Worm (Caenorhabditis elegans) whole organism, L1 larva: ENCODE measurements around the gene tbck-1.

ENCODE experiments used
- F16B12.6 ChIP-seq: fragments of 150-350 bp; optimal IDR thresholded peaks from 2 replicates; lab custom pipeline; 2014; ENCODE audit warnings: missing biosample characterization, missing genetic modification characterization
- Y116A8C.19 ChIP-seq: sonication (generic microtip); optimal IDR thresholded peaks from 2 replicates; lab custom pipeline; 2016; ENCODE audit warnings: missing compliant biosample characterization, missing genetic modification characterization, borderline replicate concordance
- aha-1 ChIP-seq: fragments of 150-350 bp; optimal IDR thresholded peaks from 2 replicates; lab custom pipeline; 2014; ENCODE audit warnings: missing biosample characterization, missing genetic modification characterization
- blmp-1 ChIP-seq: fragments of 150-350 bp; optimal IDR thresholded peaks from 2 replicates; lab custom pipeline; 2014; ENCODE audit warnings: missing biosample characterization, missing genetic modification characterization
- ceh-63 ChIP-seq: fragments of 200-800 bp; sonication (Bioruptor generic); optimal IDR thresholded peaks from 2 replicates; lab custom pipeline; 2018; ENCODE audit warnings: mild to moderate bottlenecking, missing genetic modification characterization, missing compliant biosample characterization
- ceh-88 ChIP-seq: fragments of 200-800 bp; sonication (Bioruptor generic); IDR thresholded peaks from 2 replicates; pipeline ENCODE4 v1.3.6; 2022; ENCODE audit warnings: missing genetic modification characterization, missing compliant biosample characterization
- dpl-1 ChIP-seq, 3 experiments: fragments of 150-350 bp in 2 of 3; sonication (generic microtip) in 1 of 3; optimal IDR thresholded peaks; 2 replicates each; lab custom pipeline; 2014 to 2017; ENCODE audit warnings: missing biosample characterization in 3 of 3, missing genetic modification characterization in 3 of 3, missing genetic modification reagents in 3 of 3
- efl-1 ChIP-seq, 4 experiments: fragments of 150-350 bp; optimal IDR thresholded peaks in 3 of 4; peaks in 1 of 4; 1 replicate in 1 of 4; 2 replicates in 3 of 4; lab custom pipeline; 2014; ENCODE audit warnings: missing biosample characterization in 2 of 4, missing genetic modification characterization in 2 of 4, missing genetic modification reagents in 2 of 4
- efl-3 ChIP-seq: fragments of 200-800 bp; sonication (Bioruptor generic); optimal IDR thresholded peaks from 2 replicates; lab custom pipeline; 2018; ENCODE audit warnings: mild to moderate bottlenecking, missing genetic modification characterization, missing compliant biosample characterization
- egl-27 ChIP-seq, 2 experiments: fragments of 150-350 bp in 1 of 2; sonication (generic microtip); optimal IDR thresholded peaks; 3 replicates each; lab custom pipeline; 2017 to 2018; ENCODE audit warnings: missing biosample characterization in 2 of 2, missing genetic modification characterization in 2 of 2, missing genetic modification reagents in 2 of 2
- ets-5 ChIP-seq: fragments of 200-800 bp; sonication (Bioruptor generic); IDR thresholded peaks from 2 replicates; pipeline ENCODE4 v1.3.6; 2022; ENCODE audit warnings: missing genetic modification characterization, missing compliant biosample characterization
- fkh-10 ChIP-seq: sonication (generic microtip); optimal IDR thresholded peaks from 2 replicates; lab custom pipeline; 2017; ENCODE audit warnings: missing biosample characterization, missing genetic modification reagents, missing genetic modification characterization
- fkh-8 ChIP-seq: sonication (generic microtip); optimal IDR thresholded peaks from 2 replicates; lab custom pipeline; 2016; ENCODE audit warnings: mild to moderate bottlenecking, missing genetic modification characterization, missing compliant biosample characterization
- hlh-17 ChIP-seq: fragments of 200-800 bp; sonication (Bioruptor generic); optimal IDR thresholded peaks from 2 replicates; lab custom pipeline; 2018; ENCODE audit warnings: missing genetic modification characterization, mild to moderate bottlenecking, missing compliant biosample characterization, moderate library complexity, borderline replicate concordance
- hpl-2 ChIP-seq: fragments of 150-350 bp; optimal IDR thresholded peaks from 2 replicates; lab custom pipeline; 2014; ENCODE audit warnings: missing biosample characterization, missing genetic modification reagents, missing genetic modification characterization
- jun-1 ChIP-seq: fragments of 150-350 bp; optimal IDR thresholded peaks from 2 replicates; lab custom pipeline; 2014; ENCODE audit warnings: missing biosample characterization, missing genetic modification reagents, missing genetic modification characterization
- lin-13 ChIP-seq: fragments of 150-350 bp; optimal IDR thresholded peaks from 2 replicates; lab custom pipeline; 2014; ENCODE audit warnings: missing biosample characterization, missing genetic modification reagents, missing genetic modification characterization
- lin-14 ChIP-seq: fragments of 200-800 bp; sonication (Bioruptor generic); optimal IDR thresholded peaks from 2 replicates; lab custom pipeline; 2018; ENCODE audit warnings: mild to moderate bottlenecking, missing genetic modification characterization, moderate library complexity, missing compliant biosample characterization
- lin-35 ChIP-seq, 2 experiments: fragments of 150-350 bp; optimal IDR thresholded peaks; 2 replicates each; lab custom pipeline; 2014; ENCODE audit warnings: missing biosample characterization in 2 of 2, missing genetic modification characterization in 2 of 2, missing genetic modification reagents in 2 of 2
- lin-39 ChIP-seq: fragments of 150-350 bp; optimal IDR thresholded peaks from 2 replicates; lab custom pipeline; 2014; ENCODE audit warnings: missing biosample characterization, missing genetic modification reagents, missing genetic modification characterization
- lsy-2 ChIP-seq, 2 experiments: fragments of 150-350 bp; optimal IDR thresholded peaks; 2 replicates each; lab custom pipeline; 2014; ENCODE audit warnings: missing biosample characterization in 2 of 2, missing genetic modification characterization in 2 of 2
- mab-9 ChIP-seq: fragments of 200-800 bp; sonication (Bioruptor generic); IDR thresholded peaks from 2 replicates; pipeline ENCODE4 v1.3.6; 2022; ENCODE audit warnings: missing genetic modification reagents, missing genetic modification characterization, missing compliant biosample characterization
- mdl-1 ChIP-seq, 2 experiments: fragments of 150-350 bp; optimal IDR thresholded peaks; 2 replicates each; lab custom pipeline; 2014 to 2017; ENCODE audit warnings: missing biosample characterization in 2 of 2, missing genetic modification characterization in 2 of 2, inconsistent platforms in 1 of 2
- mef-2 ChIP-seq: fragments of 150-350 bp; optimal IDR thresholded peaks from 2 replicates; lab custom pipeline; 2014; ENCODE audit warnings: missing biosample characterization, missing genetic modification characterization
- mep-1 ChIP-seq: fragments of 150-350 bp; optimal IDR thresholded peaks from 2 replicates; lab custom pipeline; 2014; ENCODE audit warnings: missing biosample characterization, missing genetic modification characterization
- nhr-47 ChIP-seq: sonication (generic microtip); optimal IDR thresholded peaks from 2 replicates; lab custom pipeline; 2016; ENCODE audit warnings: mild to moderate bottlenecking, missing genetic modification characterization, moderate library complexity, missing compliant biosample characterization
- nhr-76 ChIP-seq: sonication (generic microtip); optimal IDR thresholded peaks from 2 replicates; lab custom pipeline; 2017; ENCODE audit warnings: missing biosample characterization, missing genetic modification characterization
- nhr-77 ChIP-seq: fragments of 150-350 bp; optimal IDR thresholded peaks from 2 replicates; lab custom pipeline; 2014; ENCODE audit warnings: missing biosample characterization, missing genetic modification characterization
- nhr-84 ChIP-seq: sonication (generic microtip); optimal IDR thresholded peaks from 2 replicates; lab custom pipeline; 2017; ENCODE audit warnings: missing biosample characterization, missing genetic modification characterization
- nhr-85 ChIP-seq: sonication (generic microtip); peaks from one replicate; lab custom pipeline; 2016; ENCODE audit warnings: missing genetic modification characterization, inconsistent platforms, missing compliant biosample characterization
- nhr-90 ChIP-seq: sonication (generic microtip); optimal IDR thresholded peaks from 2 replicates; lab custom pipeline; 2016; ENCODE audit warnings: mild to moderate bottlenecking, missing genetic modification characterization, missing compliant biosample characterization; ENCODE audit not compliant: poor library complexity
- pag-3 ChIP-seq: sonication (generic microtip); optimal IDR thresholded peaks from 2 replicates; lab custom pipeline; 2017; ENCODE audit warnings: missing genetic modification characterization, mild to moderate bottlenecking, missing compliant biosample characterization, antibody characterized with exemption, borderline replicate concordance; ENCODE audit not compliant: insufficient read depth
- pax-3 ChIP-seq: fragments of 200-800 bp; sonication (Bioruptor generic); optimal IDR thresholded peaks from 2 replicates; lab custom pipeline; 2018; ENCODE audit warnings: mild to moderate bottlenecking, missing genetic modification characterization, moderate library complexity, missing compliant biosample characterization
- rnt-1 ChIP-seq: sonication (generic microtip); optimal IDR thresholded peaks from 2 replicates; lab custom pipeline; 2016; ENCODE audit warnings: mild to moderate bottlenecking, missing genetic modification characterization, moderate library complexity, missing compliant biosample characterization
- snpc-4 ChIP-seq: fragments of 150-350 bp; optimal IDR thresholded peaks from 2 replicates; lab custom pipeline; 2014; ENCODE audit warnings: missing biosample characterization, missing genetic modification characterization
- sptf-1 ChIP-seq: fragments of 150-350 bp; optimal IDR thresholded peaks from 2 replicates; lab custom pipeline; 2014; ENCODE audit warnings: missing biosample characterization, missing genetic modification characterization
- tlp-1 ChIP-seq: fragments of 150-350 bp; optimal IDR thresholded peaks from 2 replicates; lab custom pipeline; 2014; ENCODE audit warnings: missing biosample characterization, missing genetic modification characterization
- xbp-1 ChIP-seq: sonication (generic microtip); optimal IDR thresholded peaks from 2 replicates; lab custom pipeline; 2016; ENCODE audit warnings: missing genetic modification characterization, missing compliant biosample characterization
- zip-4 ChIP-seq: fragments of 200-800 bp; sonication (Bioruptor generic); optimal IDR thresholded peaks from 2 replicates; lab custom pipeline; 2018; ENCODE audit warnings: mild to moderate bottlenecking, missing genetic modification characterization, moderate library complexity, missing compliant biosample characterization
- ztf-11 ChIP-seq, 2 experiments: sonication (generic microtip); optimal IDR thresholded peaks; 2 replicates each; lab custom pipeline; 2016 to 2017; ENCODE audit warnings: missing genetic modification characterization in 2 of 2, missing biosample characterization in 1 of 2, missing compliant biosample characterization in 1 of 2

The tbck-1 gene

DNA sequence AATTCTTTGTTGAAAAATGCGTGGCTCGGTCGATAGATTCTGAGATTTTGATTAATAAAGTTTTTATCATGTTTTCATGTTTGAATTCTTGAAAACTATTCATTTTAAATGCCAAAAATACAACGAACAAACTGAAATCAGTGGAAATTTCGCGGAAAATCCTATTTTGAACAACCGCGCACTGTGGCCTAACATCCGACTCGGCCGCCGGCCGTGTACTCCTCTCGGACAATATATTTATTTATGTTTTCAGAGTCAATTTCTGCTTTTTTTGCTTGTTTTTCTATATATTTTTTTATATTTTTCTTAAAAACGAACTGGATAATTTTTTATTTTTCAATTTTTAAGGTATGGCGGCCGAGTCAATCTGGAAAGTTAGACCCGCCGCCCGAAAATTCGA, 37.1 kb upstream of the tbck-1 start, which contains the start of gene F26G1.1 (continued):
- TF ChIP-seq rnt-1 (peak; percentile 98), mep-1 (tag; lab: Kevin White, UChicago) (no peak), fkh-8 (peak; percentile 64), lin-39 (peak; percentile 47), zip-4 (GFP tag; lab: Kevin White, UChicago) (peak; percentile 56), dpl-1 (GFP tag; optimal IDR thresholded peaks at IDR 0.05; lab: Kevin White, UChicago) (peak; percentile 84 to 93 (median 92)), efl-1 (optimal IDR thresholded peaks at IDR 0.05; lab: Kevin White, UChicago) (peak; percentile 59 to 92), efl-1 (GFP tag; optimal IDR thresholded peaks at IDR 0.05 in 1 of 2; lab: Kevin White, UChicago) (peak; percentile 93 to 99), ztf-11 (tag; optimal IDR thresholded peaks at IDR 0.05; lab: Kevin White, UChicago) (peak in 1 of 2 experiments; percentile 94), lin-35 (GFP tag; optimal IDR thresholded peaks at IDR 0.05; lab: Kevin White, UChicago) (peak; percentile 90 to 95), fkh-10 (GFP tag; lab: Kevin White, UChicago) (no peak), hlh-17 (GFP tag; lab: Kevin White, UChicago) (no peak)

- TF ChIP-seq blmp-1 (tag; lab: Kevin White, UChicago) (no peak), ceh-63 (GFP tag; lab: Kevin White, UChicago) (no peak), ceh-88 (GFP tag; lab: Robert Waterston, UW) (no peak), efl-3 (GFP tag; lab: Kevin White, UChicago) (no peak), mab-9 (no peak), lin-14 (GFP tag; lab: Kevin White, UChicago) (no peak), xbp-1 (no peak), egl-27 (tag; optimal IDR thresholded peaks at IDR 0.05; lab: Kevin White, UChicago) (no peak), ets-5 (GFP tag; lab: Robert Waterston, UW) (no peak), jun-1 (tag; lab: Kevin White, UChicago) (no peak), lin-13 (GFP tag; lab: Kevin White, UChicago) (no peak), nhr-90 (tag; lab: Kevin White, UChicago) (no peak), nhr-76 (tag; lab: Kevin White, UChicago) (no peak), lsy-2 (tag; optimal IDR thresholded peaks at IDR 0.05; lab: Kevin White, UChicago) (no peak), hlh-17 (GFP tag; lab: Kevin White, UChicago) (no peak), pag-3 (tag; lab: Kevin White, UChicago) (no peak), lin-39 (no peak), nhr-47 (tag; lab: Kevin White, UChicago) (no peak)
Measured at ce11 chrII:4793320-4793719, 35.0 kb upstream of the tbck-1 start.

ce11 chrII:4795461-4795860, 32.9 kb upstream of the tbck-1 start, which contains the start of gene C33F10.4:
TSS of gene C33F10.4 (plus strand) at chrII:4795761.
- TF ChIP-seq fkh-8: no peak
- no peak for TF ChIP-seq F16B12.6 (tag; lab: Kevin White, UChicago)
- no peak for TF ChIP-seq tlp-1 (tag; lab: Kevin White, UChicago)
- no peak for TF ChIP-seq nhr-77 (tag; lab: Kevin White, UChicago)
- no peak for TF ChIP-seq xbp-1
- no peak for TF ChIP-seq lin-13 (GFP tag; lab: Kevin White, UChicago)
- no peak for TF ChIP-seq pax-3 (tag; lab: Kevin White, UChicago)
- TF ChIP-seq sptf-1 (tag; lab: Kevin White, UChicago): no peak
- TF ChIP-seq mef-2 (tag; lab: Kevin White, UChicago): no peak
- no peak for TF ChIP-seq mdl-1 (tag; optimal IDR thresholded peaks at IDR 0.05; lab: Kevin White, UChicago)
- TF ChIP-seq mab-9: no peak
- no peak for TF ChIP-seq Y116A8C.19
- TF ChIP-seq aha-1: no peak
- no peak for TF ChIP-seq mep-1 (tag; lab: Kevin White, UChicago)
- TF ChIP-seq jun-1 (tag; lab: Kevin White, UChicago): no peak
- TF ChIP-seq nhr-84 (tag; lab: Kevin White, UChicago): no peak
- no peak for TF ChIP-seq hpl-2 (GFP tag; lab: Kevin White, UChicago)
- no peak for TF ChIP-seq nhr-85 (tag; lab: Kevin White, UChicago)
- no peak for TF ChIP-seq snpc-4 (tag; lab: Kevin White, UChicago)
